Worm (Caenorhabditis elegans) whole organism, L4 larva: ENCODE measurements around the gene gly-14.

ENCODE experiments used
- F26F4.8 ChIP-seq: fragments of 200-800 bp; sonication (Bioruptor generic); conservative IDR thresholded peaks from 2 replicates; pipeline ENCODE4 v1.3.6; 2022; ENCODE audit warnings: missing genetic modification characterization, missing compliant biosample characterization
- T26A8.4 ChIP-seq: fragments of 200-800 bp; sonication (Bioruptor generic); IDR thresholded peaks from 2 replicates; pipeline ENCODE4 v1.3.6; 2022; ENCODE audit warnings: missing genetic modification characterization, missing compliant biosample characterization
- Y105C5A.15 ChIP-seq: fragments of 200-800 bp; sonication (Bioruptor generic); IDR thresholded peaks from 2 replicates; pipeline ENCODE4 v1.3.6; 2022; ENCODE audit warnings: missing genetic modification characterization, missing compliant biosample characterization
- Y48G9A.11 ChIP-seq: fragments of 200-800 bp; sonication (Bioruptor generic); IDR thresholded peaks from 2 replicates; pipeline ENCODE4 v1.3.6; 2022; ENCODE audit warnings: missing genetic modification reagents, missing genetic modification characterization, missing compliant biosample characterization
- ZK337.2 ChIP-seq: fragments of 200-800 bp; sonication (Bioruptor generic); IDR thresholded peaks from 2 replicates; pipeline ENCODE4 v1.3.6; 2022; ENCODE audit warnings: missing genetic modification reagents, missing genetic modification characterization, missing compliant biosample characterization
- aha-1 ChIP-seq: fragments of 150-350 bp; peaks from one replicate; lab custom pipeline; 2014; ENCODE audit warnings: missing biosample characterization, missing genetic modification characterization
- ama-1 ChIP-seq: fragments of 150-350 bp; optimal IDR thresholded peaks from 2 replicates; lab custom pipeline; 2014; ENCODE audit warnings: inconsistent platforms, mixed read lengths
- arid-1 ChIP-seq: fragments of 200-800 bp; sonication (Bioruptor generic); conservative IDR thresholded peaks from 2 replicates; pipeline ENCODE4 v1.3.6; 2022; ENCODE audit warnings: missing genetic modification reagents, missing genetic modification characterization, missing compliant biosample characterization
- attf-4 ChIP-seq: sonication (generic microtip); optimal IDR thresholded peaks from 3 replicates; lab custom pipeline; 2017; ENCODE audit warnings: missing biosample characterization, missing genetic modification characterization
- ceh-20 ChIP-seq: fragments of 200-800 bp; sonication (Bioruptor generic); IDR thresholded peaks from 2 replicates; pipeline ENCODE4 v1.3.6; 2022; ENCODE audit warnings: missing genetic modification reagents, missing genetic modification characterization, missing compliant biosample characterization
- ceh-28 ChIP-seq: fragments of 150-350 bp; optimal IDR thresholded peaks from 2 replicates; lab custom pipeline; 2014; ENCODE audit warnings: missing biosample characterization, missing genetic modification reagents, missing genetic modification characterization
- ctbp-1 ChIP-seq: fragments of 200-800 bp; sonication (Bioruptor generic); IDR thresholded peaks from 2 replicates; pipeline ENCODE4 v1.3.6; 2022; ENCODE audit warnings: missing genetic modification reagents, missing genetic modification characterization, missing compliant biosample characterization
- daf-16 ChIP-seq, 3 experiments: sonication (generic microtip); optimal IDR thresholded peaks; 2 replicates each; lab custom pipeline; 2016 to 2017; ENCODE audit warnings: missing genetic modification characterization in 3 of 3, missing genetic modification reagents in 3 of 3, mild to moderate bottlenecking in 2 of 3, missing compliant biosample characterization in 2 of 3, missing biosample characterization in 1 of 3, moderate library complexity in 1 of 3
- daf-8 ChIP-seq: fragments of 200-800 bp; sonication (Bioruptor generic); IDR thresholded peaks from 2 replicates; pipeline ENCODE4 v1.3.6; 2022; ENCODE audit warnings: missing genetic modification characterization, missing compliant biosample characterization
- dpl-1 ChIP-seq: fragments of 150-350 bp; optimal IDR thresholded peaks from 2 replicates; lab custom pipeline; 2014; ENCODE audit warnings: missing biosample characterization, missing genetic modification reagents, missing genetic modification characterization
- dve-1 ChIP-seq: sonication (generic microtip); optimal IDR thresholded peaks from 2 replicates; lab custom pipeline; 2017; ENCODE audit warnings: antibody characterized with exemption, mild to moderate bottlenecking, missing genetic modification characterization, missing compliant biosample characterization; ENCODE audit not compliant: insufficient read depth
- hif-1 ChIP-seq, 2 experiments: sonication (generic microtip); optimal IDR thresholded peaks; 2 replicates each; lab custom pipeline; 2016 to 2017; ENCODE audit warnings: missing compliant biosample characterization in 2 of 2, missing genetic modification characterization in 2 of 2, missing genetic modification reagents in 2 of 2, missing genotype in 2 of 2, mild to moderate bottlenecking in 1 of 2
- hlh-30 ChIP-seq: sonication (generic microtip); optimal IDR thresholded peaks from 2 replicates; lab custom pipeline; 2017; ENCODE audit warnings: antibody characterized with exemption, mild to moderate bottlenecking, missing genetic modification characterization, missing compliant biosample characterization; ENCODE audit not compliant: insufficient read depth
- lim-7 ChIP-seq: fragments of 200-800 bp; sonication (Bioruptor generic); IDR thresholded peaks from 2 replicates; pipeline ENCODE4 v1.3.6; 2022; ENCODE audit warnings: missing genetic modification characterization, missing compliant biosample characterization
- lin-38 ChIP-seq: fragments of 200-800 bp; sonication (Bioruptor generic); IDR thresholded peaks from 2 replicates; pipeline ENCODE4 v1.3.6; 2022; ENCODE audit warnings: missing genetic modification reagents, missing genetic modification characterization, missing compliant biosample characterization
- lin-39 ChIP-seq: fragments of 150-350 bp; optimal IDR thresholded peaks from 2 replicates; lab custom pipeline; 2014; ENCODE audit warnings: missing biosample characterization, missing genetic modification reagents, missing genetic modification characterization
- lir-3 ChIP-seq: sonication (generic microtip); optimal IDR thresholded peaks from 2 replicates; lab custom pipeline; 2016; ENCODE audit warnings: mild to moderate bottlenecking, missing genetic modification characterization, missing compliant biosample characterization
- madf-5 ChIP-seq, 2 experiments: fragments of 200-800 bp; sonication (Bioruptor generic); IDR thresholded peaks; 2 replicates each; pipeline ENCODE4 v1.3.6; 2022; ENCODE audit warnings: missing compliant biosample characterization in 2 of 2, missing genetic modification characterization in 2 of 2
- madf-9 ChIP-seq: fragments of 200-800 bp; sonication (Bioruptor generic); conservative IDR thresholded peaks from 2 replicates; pipeline ENCODE4 v1.3.6; 2022; ENCODE audit warnings: missing genetic modification reagents, missing genetic modification characterization, missing compliant biosample characterization
- mep-1 ChIP-seq: fragments of 150-350 bp; sonication (generic microtip); optimal IDR thresholded peaks from 3 replicates; lab custom pipeline; 2014; ENCODE audit warnings: missing biosample characterization, missing genetic modification characterization
- mes-2 ChIP-seq: sonication (generic microtip); optimal IDR thresholded peaks from 2 replicates; lab custom pipeline; 2016; ENCODE audit warnings: missing genotype, mild to moderate bottlenecking, missing genetic modification characterization, missing compliant biosample characterization; ENCODE audit not compliant: poor library complexity, severe bottlenecking
- mxl-2 ChIP-seq: fragments of 200-800 bp; sonication (Bioruptor generic); conservative IDR thresholded peaks from 2 replicates; pipeline ENCODE4 v1.3.6; 2022; ENCODE audit warnings: missing genetic modification reagents, missing genetic modification characterization, missing compliant biosample characterization
- mxl-3 ChIP-seq: fragments of 200-800 bp; sonication (Bioruptor generic); optimal IDR thresholded peaks from 2 replicates; lab custom pipeline; 2018; ENCODE audit warnings: mild to moderate bottlenecking, missing genetic modification characterization, missing compliant biosample characterization
- nhr-11 ChIP-seq: fragments of 150-350 bp; optimal IDR thresholded peaks from 2 replicates; lab custom pipeline; 2014; ENCODE audit warnings: missing biosample characterization, missing genetic modification characterization
- nhr-28 ChIP-seq: fragments of 150-350 bp; optimal IDR thresholded peaks from 2 replicates; lab custom pipeline; 2014; ENCODE audit warnings: missing biosample characterization, missing genetic modification characterization
- nhr-48 ChIP-seq: sonication (generic microtip); optimal IDR thresholded peaks from 2 replicates; lab custom pipeline; 2016; ENCODE audit warnings: mild to moderate bottlenecking, missing genetic modification characterization, missing compliant biosample characterization
- nhr-77 ChIP-seq: fragments of 150-350 bp; optimal IDR thresholded peaks from 2 replicates; lab custom pipeline; 2014; ENCODE audit warnings: missing biosample characterization, missing genetic modification characterization
- php-3 ChIP-seq: fragments of 200-800 bp; sonication (Bioruptor generic); IDR thresholded peaks from 2 replicates; pipeline ENCODE4 v1.3.6; 2022; ENCODE audit warnings: missing genetic modification reagents, missing genetic modification characterization, missing compliant biosample characterization
- rbr-2 ChIP-seq: sonication (generic microtip); optimal IDR thresholded peaks from 2 replicates; lab custom pipeline; 2016; ENCODE audit warnings: missing genotype, missing genetic modification characterization, missing compliant biosample characterization
- saeg-2 ChIP-seq: fragments of 200-800 bp; sonication (Bioruptor generic); IDR thresholded peaks from 2 replicates; pipeline ENCODE4 v1.3.6; 2022; ENCODE audit warnings: missing genetic modification reagents, missing genetic modification characterization, missing compliant biosample characterization
- sdz-12 ChIP-seq: fragments of 200-800 bp; sonication (Bioruptor generic); optimal IDR thresholded peaks from 2 replicates; lab custom pipeline; 2018; ENCODE audit warnings: mild to moderate bottlenecking, missing genetic modification characterization, missing compliant biosample characterization
- snpc-1.2 ChIP-seq: fragments of 200-800 bp; sonication (Bioruptor generic); IDR thresholded peaks from 2 replicates; pipeline ENCODE4 v1.3.6; 2022; ENCODE audit warnings: missing genetic modification reagents, missing genetic modification characterization, missing compliant biosample characterization
- spr-1 ChIP-seq: sonication (generic microtip); optimal IDR thresholded peaks from 2 replicates; lab custom pipeline; 2016; ENCODE audit warnings: mild to moderate bottlenecking, missing genetic modification characterization, missing compliant biosample characterization
- tag-97 ChIP-seq: fragments of 200-800 bp; sonication (Bioruptor generic); IDR thresholded peaks from 2 replicates; pipeline ENCODE4 v1.3.6; 2022; ENCODE audit warnings: missing genetic modification characterization, missing compliant biosample characterization
- unc-130 ChIP-seq: sonication (generic microtip); optimal IDR thresholded peaks from 2 replicates; lab custom pipeline; 2016; ENCODE audit warnings: missing genetic modification reagents, missing genetic modification characterization, missing compliant biosample characterization
- unc-62 ChIP-seq, 3 experiments: fragments of 150-350 bp in 1 of 3; sonication (generic microtip); optimal IDR thresholded peaks in 2 of 3; peaks in 1 of 3; 1 replicate in 1 of 3; 2 replicates in 2 of 3; lab custom pipeline; 2014 to 2017; ENCODE audit warnings: missing biosample characterization in 3 of 3, missing genetic modification characterization in 3 of 3, missing genetic modification reagents in 3 of 3, missing genotype in 1 of 3
- vab-7 ChIP-seq: fragments of 200-800 bp; sonication (Bioruptor generic); IDR thresholded peaks from 2 replicates; pipeline ENCODE4 v1.3.6; 2022; ENCODE audit warnings: missing genetic modification reagents, missing genetic modification characterization, missing compliant biosample characterization
- zag-1 ChIP-seq: fragments of 150-350 bp; optimal IDR thresholded peaks from 2 replicates; lab custom pipeline; 2014; ENCODE audit warnings: missing biosample characterization, missing genetic modification characterization
- zip-11 ChIP-seq: fragments of 200-800 bp; sonication (Bioruptor generic); IDR thresholded peaks from 2 replicates; pipeline ENCODE4 v1.3.6; 2022; ENCODE audit warnings: missing genetic modification characterization, missing compliant biosample characterization
- ztf-7 ChIP-seq: fragments of 150-350 bp; optimal IDR thresholded peaks from 2 replicates; lab custom pipeline; 2014; ENCODE audit warnings: missing biosample characterization, missing genetic modification characterization

The gly-14 gene

DNA sequence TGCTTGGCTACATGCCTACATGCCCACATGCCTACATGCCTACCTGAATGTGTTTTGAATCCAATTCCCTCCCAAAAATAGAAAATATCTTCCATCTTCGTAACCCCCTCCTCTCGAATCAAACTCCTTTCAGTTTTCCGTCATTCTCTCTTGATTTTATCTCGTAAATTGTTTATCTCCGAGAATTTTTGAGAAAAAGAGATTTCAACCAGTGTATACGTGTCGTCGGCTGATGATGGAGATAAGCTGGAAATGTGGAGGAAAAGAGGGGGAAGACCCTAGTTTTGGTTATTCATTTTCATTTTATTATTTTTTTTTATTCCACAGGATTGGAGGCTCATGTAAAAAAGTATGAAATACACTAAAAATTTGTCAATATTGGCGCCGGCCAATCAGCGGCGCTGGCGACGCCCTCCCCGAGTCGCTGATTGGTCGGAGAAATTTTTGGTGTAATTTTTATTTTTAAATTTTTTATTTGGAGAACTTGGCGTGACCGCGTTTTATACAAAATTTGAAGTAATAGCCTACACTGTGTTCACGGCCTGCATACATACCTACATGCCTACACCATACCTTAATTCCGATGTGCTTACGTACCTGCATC lies 14.1 kb downstream of the gly-14 start:
- TF ChIP-seq nhr-28 (tag; lab: Kevin White, UChicago) (no peak), F26F4.8 (no peak), ctbp-1 (no peak), daf-8 (no peak), Y105C5A.15 (GFP tag; lab: Robert Waterston, UW) (no peak), saeg-2 (GFP tag; lab: Robert Waterston, UW) (no peak), spr-1 (no peak), mep-1 (tag; lab: Kevin White, UChicago) (no peak), arid-1 (no peak)

DNA sequence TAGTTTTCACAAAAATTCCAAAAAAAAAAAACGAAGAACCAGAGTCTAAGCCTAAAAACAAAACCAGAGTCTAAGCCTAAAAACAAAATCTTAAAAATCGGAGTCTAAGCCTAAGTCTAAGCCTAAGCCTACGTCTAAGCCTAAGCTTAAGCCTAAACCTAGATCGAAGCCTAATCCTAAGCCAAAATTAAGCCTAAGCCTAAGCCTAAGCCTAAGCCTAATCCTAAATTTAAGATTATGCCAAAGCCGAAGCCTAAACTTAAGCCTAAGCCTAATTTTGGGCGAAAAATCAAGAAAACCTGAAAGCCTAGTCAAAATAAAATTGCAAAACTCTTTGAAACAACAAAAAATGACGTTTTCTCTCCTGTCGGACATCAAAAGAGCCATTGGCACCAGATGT lies 15.7 kb downstream of the gly-14 start:
- TF ChIP-seq unc-62 (GFP tag; optimal IDR thresholded peaks at IDR 0.05 in 1 of 2; lab: Kevin White, UChicago) (peak in 1 of 2 experiments; percentile 81), unc-62 (tag; optimal IDR thresholded peaks at IDR 0.05; lab: Kevin White, UChicago) (no peak), madf-5 (GFP tag; IDR thresholded peaks at IDR 0.05; lab: Robert Waterston, UW) (no peak)

DNA sequence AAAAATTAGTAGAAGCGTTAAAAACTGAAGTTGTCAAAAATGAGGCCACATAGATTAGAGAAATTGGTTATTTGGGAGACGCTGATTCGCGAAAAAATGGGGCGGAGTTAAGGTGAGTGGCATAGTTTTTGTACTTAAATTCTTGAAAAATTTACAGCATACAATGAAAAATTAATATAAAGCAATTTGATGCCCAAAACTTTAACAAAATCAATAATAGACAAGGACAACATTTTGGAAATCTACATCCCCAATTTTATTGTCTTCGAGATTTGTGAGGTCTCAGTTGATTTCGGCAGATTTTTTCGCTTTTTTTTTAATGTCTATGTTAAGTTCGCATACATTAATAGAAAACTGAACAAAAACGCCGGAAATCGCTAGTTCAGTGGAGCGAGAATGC lies 16.8 kb downstream of the gly-14 start:
- TF ChIP-seq snpc-1.2 (GFP tag; lab: Robert Waterston, UW) (no peak), rbr-2 (tag; lab: Kevin White, UChicago) (no peak), vab-7 (GFP tag; lab: Robert Waterston, UW) (no peak), unc-130 (peak; percentile 19), mxl-2 (GFP tag; lab: Robert Waterston, UW) (no peak), hif-1 (tag; optimal IDR thresholded peaks at IDR 0.05; lab: Kevin White, UChicago) (peak in 1 of 2 experiments; percentile 81), ama-1 (lab: Kevin White, UChicago) (no peak), mes-2 (tag; lab: Kevin White, UChicago) (peak; percentile 42)

DNA sequence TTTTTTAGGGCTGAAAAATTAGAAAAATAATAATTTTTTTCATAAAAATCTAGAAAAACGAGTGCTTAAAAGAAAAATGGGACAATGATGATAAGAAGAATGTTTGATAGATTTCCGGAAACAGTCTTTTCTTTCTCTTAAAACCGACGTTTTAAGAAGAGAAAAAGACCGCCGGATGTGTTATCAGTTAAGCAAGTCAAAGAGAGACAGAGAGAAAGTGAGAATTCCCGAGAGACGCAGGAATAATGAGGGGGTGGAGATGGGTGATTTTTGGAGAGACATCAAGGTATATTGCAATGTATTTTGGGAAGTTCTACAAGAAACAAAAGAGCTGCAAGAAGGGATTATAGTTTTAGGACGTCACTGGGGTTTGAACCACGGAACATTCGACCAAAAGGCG lies 17.5 kb downstream of the gly-14 start, which contains the start of gene C34C12.9:
TSS of gene C34C12.9 (minus strand) at position 16 of the 400 bp plus-strand sequence.
- peak; percentile 17 for TF ChIP-seq dve-1
- TF ChIP-seq attf-4 = no peak
- TF ChIP-seq mes-2 (tag; lab: Kevin White, UChicago) = no peak
- no peak for TF ChIP-seq dpl-1 (GFP tag; lab: Kevin White, UChicago)
- TF ChIP-seq daf-16 (GFP tag; optimal IDR thresholded peaks at IDR 0.05; lab: Kevin White, UChicago) = no peak
- TF ChIP-seq daf-16 (tag; optimal IDR thresholded peaks at IDR 0.05; lab: Kevin White, UChicago) = peak; percentile 10
- TF ChIP-seq nhr-77 (tag; lab: Kevin White, UChicago) = no peak
- no peak for TF ChIP-seq ceh-28 (tag; lab: Kevin White, UChicago)
- no peak for TF ChIP-seq sdz-12 (GFP tag; lab: Kevin White, UChicago)
- no peak for TF ChIP-seq lin-38 (GFP tag; lab: Robert Waterston, UW)
- TF ChIP-seq ceh-20 (GFP tag; lab: Robert Waterston, UW) = no peak
- TF ChIP-seq madf-9 (GFP tag; lab: Robert Waterston, UW) = no peak
- no peak for TF ChIP-seq zag-1
- no peak for TF ChIP-seq zip-11 (GFP tag; lab: Robert Waterston, UW)
- no peak for TF ChIP-seq Y48G9A.11
- TF ChIP-seq nhr-28 (tag; lab: Kevin White, UChicago) = peak; percentile 35
- no peak for TF ChIP-seq unc-62 (GFP tag; optimal IDR thresholded peaks at IDR 0.05 in 1 of 2; lab: Kevin White, UChicago)
- TF ChIP-seq unc-62 (tag; optimal IDR thresholded peaks at IDR 0.05; lab: Kevin White, UChicago) = no peak
- TF ChIP-seq hlh-30 (tag; lab: Kevin White, UChicago) = no peak
- TF ChIP-seq ZK337.2 = no peak
- no peak for TF ChIP-seq nhr-48
- TF ChIP-seq mxl-3 = no peak
- TF ChIP-seq php-3 (GFP tag; lab: Robert Waterston, UW) = no peak
- TF ChIP-seq tag-97 (GFP tag; lab: Robert Waterston, UW) = no peak
- TF ChIP-seq lir-3 (tag; lab: Kevin White, UChicago) = no peak
- TF ChIP-seq aha-1 (tag; lab: Kevin White, UChicago) = peak; percentile 39
- TF ChIP-seq lin-39 (tag; lab: Kevin White, UChicago) = no peak
- no peak for TF ChIP-seq T26A8.4 (GFP tag; lab: Robert Waterston, UW)
- no peak for TF ChIP-seq nhr-11 (tag; lab: Kevin White, UChicago)
- no peak for TF ChIP-seq lim-7
- no peak for TF ChIP-seq ztf-7 (tag; lab: Kevin White, UChicago)
